Fruit fly (Drosophila melanogaster) whole organism, embryonic: ENCODE data around the gene spo.

Experiments used
- Asciz ChIP-seq: fragments of 200-800 bp; sonication (Bioruptor generic); optimal IDR thresholded peaks from 2 replicates; lab custom pipeline; 2017; ENCODE audit warnings: missing biosample characterization, mild to moderate bottlenecking, missing genetic modification characterization, missing genetic modification reagents
- Blimp-1 ChIP-seq: fragments of 200-800 bp; sonication (Bioruptor generic); optimal IDR thresholded peaks from 3 replicates; lab custom pipeline; 2018; ENCODE audit warnings: missing biosample characterization, missing genetic modification characterization, mild to moderate bottlenecking, moderate library complexity, missing genetic modification reagents
- CG11398 ChIP-seq: fragments of 200-800 bp; sonication (Bioruptor generic); optimal IDR thresholded peaks from 2 replicates; lab custom pipeline; 2016; ENCODE audit warnings: missing biosample characterization, missing genetic modification characterization
- CG11456 ChIP-seq: fragments of 200-800 bp; sonication (Bioruptor generic); IDR thresholded peaks from 3 replicates; pipeline ENCODE4 v1.3.6; 2022; ENCODE audit warnings: missing biosample characterization, missing genetic modification characterization
- CG11560 ChIP-seq: fragments of 200-800 bp; sonication (Bioruptor generic); IDR thresholded peaks from 3 replicates; pipeline ENCODE4 v1.3.6; 2022; ENCODE audit warnings: missing biosample characterization, missing genetic modification characterization
- CG11723 ChIP-seq: fragments of 200-800 bp; sonication (Bioruptor generic); optimal IDR thresholded peaks from 2 replicates; lab custom pipeline; 2017; ENCODE audit warnings: missing biosample characterization, mild to moderate bottlenecking, missing genetic modification characterization
- CG12155 ChIP-seq: fragments of 200-800 bp; sonication (Bioruptor generic); optimal IDR thresholded peaks from 3 replicates; lab custom pipeline; 2016; ENCODE audit warnings: missing biosample characterization, missing genetic modification characterization
- CG12942 ChIP-seq: fragments of 200-800 bp; sonication (Bioruptor generic); optimal IDR thresholded peaks from 3 replicates; lab custom pipeline; 2016; ENCODE audit warnings: missing biosample characterization, missing genetic modification characterization
- CG13894 ChIP-seq: fragments of 200-800 bp; sonication (Bioruptor generic); optimal IDR thresholded peaks from 3 replicates; lab custom pipeline; 2018; ENCODE audit warnings: missing biosample characterization, mild to moderate bottlenecking, missing genetic modification characterization, moderate library complexity
- CG14965 ChIP-seq: fragments of 200-800 bp; sonication (Bioruptor generic); optimal IDR thresholded peaks from 2 replicates; lab custom pipeline; 2016; ENCODE audit warnings: missing biosample characterization, missing genetic modification characterization, borderline replicate concordance
- CG15696 ChIP-seq: fragments of 200-800 bp; sonication (Bioruptor generic); optimal IDR thresholded peaks from 2 replicates; lab custom pipeline; 2019; ENCODE audit warnings: missing biosample characterization, mild to moderate bottlenecking, missing genetic modification characterization, moderate library complexity
- CG2129 ChIP-seq: fragments of 200-800 bp; sonication (Bioruptor generic); IDR thresholded peaks from 2 replicates; pipeline ENCODE4 v1.3.6; 2022; ENCODE audit warnings: missing biosample characterization, missing genetic modification characterization; ENCODE audit not compliant: partially characterized antibody
- CG30431 ChIP-seq: fragments of 200-800 bp; sonication (Bioruptor generic); optimal IDR thresholded peaks from 2 replicates; lab custom pipeline; 2017; ENCODE audit warnings: missing biosample characterization, missing genetic modification characterization
- CG31365 ChIP-seq: fragments of 200-800 bp; sonication (Bioruptor generic); optimal IDR thresholded peaks from 2 replicates; lab custom pipeline; 2018; ENCODE audit warnings: missing biosample characterization, mild to moderate bottlenecking, missing genetic modification characterization
- CG5953 ChIP-seq: fragments of 200-800 bp; sonication (Bioruptor generic); IDR thresholded peaks from 2 replicates; pipeline ENCODE4 v1.3.6; 2022; ENCODE audit warnings: missing biosample characterization, missing genetic modification characterization
- CG7963 ChIP-seq: fragments of 200-800 bp; sonication (Bioruptor generic); IDR thresholded peaks from 3 replicates; pipeline ENCODE4 v1.3.6; 2022; ENCODE audit warnings: missing biosample characterization, missing genetic modification characterization; ENCODE audit not compliant: partially characterized antibody
- CG9932 ChIP-seq: fragments of 200-800 bp; sonication (Bioruptor generic); IDR thresholded peaks from 2 replicates; pipeline ENCODE4 v1.3.6; 2022; ENCODE audit warnings: missing biosample characterization, missing genetic modification characterization
- CkIIα-i1 ChIP-seq: fragments of 200-800 bp; sonication (Bioruptor generic); IDR thresholded peaks from 2 replicates; pipeline ENCODE4 v1.3.6; 2022; ENCODE audit warnings: missing biosample characterization, missing genetic modification characterization
- D ChIP-seq, 2 experiments: fragments of 200-800 bp in 1 of 2; fragments of >200 bp in 1 of 2; sonication (Bioruptor generic) in 1 of 2; optimal IDR thresholded peaks; 2 replicates in 1 of 2; 3 replicates in 1 of 2; lab custom pipeline; 2017; ENCODE audit warnings: mild to moderate bottlenecking in 1 of 2, missing biosample characterization in 1 of 2, missing genetic modification characterization in 1 of 2, missing genetic modification reagents in 1 of 2
- GATAe ChIP-seq: fragments of 200-800 bp; sonication (Bioruptor generic); conservative IDR thresholded peaks from 2 replicates; pipeline ENCODE4 v1.3.6; 2022; ENCODE audit warnings: missing biosample characterization, missing genetic modification characterization
- H15 ChIP-seq: fragments of 200-800 bp; sonication (Bioruptor generic); IDR thresholded peaks from 3 replicates; pipeline ENCODE4 v1.3.6; 2022; ENCODE audit warnings: missing biosample characterization, missing genetic modification characterization
- Hmr ChIP-seq: fragments of 200-800 bp; sonication (Bioruptor generic); optimal IDR thresholded peaks from 3 replicates; lab custom pipeline; 2017; ENCODE audit warnings: mild to moderate bottlenecking, missing biosample characterization, missing genetic modification reagents, missing genetic modification characterization
- Mes4 ChIP-seq: fragments of 200-800 bp; sonication (Bioruptor generic); optimal IDR thresholded peaks from 2 replicates; lab custom pipeline; 2016; ENCODE audit warnings: missing biosample characterization, missing genetic modification characterization
- NfI ChIP-seq: fragments of 200-800 bp; sonication (Bioruptor generic); optimal IDR thresholded peaks from 3 replicates; lab custom pipeline; 2018; ENCODE audit warnings: missing biosample characterization, mild to moderate bottlenecking, missing genetic modification characterization, moderate library complexity
- Ravus ChIP-seq: fragments of 200-800 bp; sonication (Bioruptor generic); IDR thresholded peaks from 2 replicates; pipeline ENCODE4 v1.3.6; 2022; ENCODE audit warnings: missing biosample characterization, missing genetic modification characterization
- Side ChIP-seq: fragments of 200-800 bp; sonication (Bioruptor generic); optimal IDR thresholded peaks from 2 replicates; lab custom pipeline; 2016; ENCODE audit warnings: missing biosample characterization, missing genetic modification characterization
- Sin3A ChIP-seq: fragments of >200 bp; optimal IDR thresholded peaks from 2 replicates; lab custom pipeline; 2018
- Six4 ChIP-seq: fragments of 200-800 bp; sonication (Bioruptor generic); optimal IDR thresholded peaks from 2 replicates; lab custom pipeline; 2016; ENCODE audit warnings: missing biosample characterization, missing genetic modification characterization
- TFAM ChIP-seq: fragments of 200-800 bp; sonication (Bioruptor generic); optimal IDR thresholded peaks from 2 replicates; lab custom pipeline; 2017; ENCODE audit warnings: missing biosample characterization, missing genetic modification characterization, inconsistent platforms
- YL-1 ChIP-seq: fragments of 200-800 bp; sonication (Bioruptor generic); optimal IDR thresholded peaks from 3 replicates; lab custom pipeline; 2017; ENCODE audit warnings: missing biosample characterization, mild to moderate bottlenecking, missing genetic modification characterization
- dati ChIP-seq: fragments of 200-800 bp; sonication (Bioruptor generic); IDR thresholded peaks from 2 replicates; pipeline ENCODE4 v1.3.6; 2022; ENCODE audit warnings: missing biosample characterization, missing genetic modification characterization
- gcm2 ChIP-seq: fragments of 200-800 bp; sonication (Bioruptor generic); optimal IDR thresholded peaks from 2 replicates; lab custom pipeline; 2016; ENCODE audit warnings: missing biosample characterization, missing genetic modification characterization
- gt ChIP-seq: fragments of 200-800 bp; sonication (Bioruptor generic); IDR thresholded peaks from 2 replicates; pipeline ENCODE4 v1.3.6; 2022; ENCODE audit warnings: missing biosample characterization, missing genetic modification characterization
- insv ChIP-seq, 2 experiments: fragments of 200-800 bp; sonication (Bioruptor generic); optimal IDR thresholded peaks; 3 replicates each; lab custom pipeline; 2016 to 2018; ENCODE audit warnings: missing biosample characterization in 2 of 2, missing genetic modification characterization in 2 of 2
- jigr1 ChIP-seq: fragments of 200-800 bp; sonication (Bioruptor generic); IDR thresholded peaks from 3 replicates; pipeline ENCODE4 v1.3.6; 2022; ENCODE audit warnings: missing biosample characterization, missing genetic modification characterization
- p53 ChIP-seq: fragments of 200-800 bp; sonication (Bioruptor generic); optimal IDR thresholded peaks from 2 replicates; lab custom pipeline; 2016; ENCODE audit warnings: missing biosample characterization, missing genetic modification characterization
- pan ChIP-seq, 4 experiments: fragments of >200 bp in 3 of 4; fragments of 200-800 bp in 1 of 4; sonication (Bioruptor generic) in 1 of 4; optimal IDR thresholded peaks in 3 of 4; IDR thresholded peaks in 1 of 4; 2 replicates each; pipeline versions ENCODE4 v1.3.6 to Lab custom; 2017 to 2022; ENCODE audit warnings: missing biosample characterization in 2 of 4, missing genetic modification characterization in 2 of 4, mixed read lengths in 1 of 4
- peb ChIP-seq: fragments of 200-800 bp; sonication (Bioruptor generic); IDR thresholded peaks from 2 replicates; pipeline ENCODE4 v1.3.6; 2022; ENCODE audit warnings: missing biosample characterization, missing genetic modification characterization
- pros ChIP-seq: fragments of 200-800 bp; sonication (Bioruptor generic); optimal IDR thresholded peaks from 3 replicates; lab custom pipeline; 2019; ENCODE audit warnings: missing biosample characterization, mild to moderate bottlenecking, missing genetic modification characterization, moderate library complexity
- repo ChIP-seq: fragments of 200-800 bp; sonication (Bioruptor generic); optimal IDR thresholded peaks from 2 replicates; lab custom pipeline; 2016; ENCODE audit warnings: missing biosample characterization, missing genetic modification characterization
- sqz ChIP-seq: fragments of 200-800 bp; sonication (Bioruptor generic); optimal IDR thresholded peaks from 3 replicates; lab custom pipeline; 2018; ENCODE audit warnings: missing biosample characterization, mild to moderate bottlenecking, missing genetic modification characterization
- stc ChIP-seq: fragments of 200-800 bp; sonication (Bioruptor generic); IDR thresholded peaks from 2 replicates; pipeline ENCODE4 v1.3.6; 2022; ENCODE audit warnings: missing biosample characterization, missing genetic modification characterization
- tap ChIP-seq: fragments of 200-800 bp; optimal IDR thresholded peaks from 3 replicates; lab custom pipeline; 2019; ENCODE audit warnings: missing biosample characterization, mild to moderate bottlenecking, missing genetic modification characterization, moderate library complexity
- toy ChIP-seq: fragments of 200-800 bp; sonication (Bioruptor generic); IDR thresholded peaks from 2 replicates; pipeline ENCODE4 v1.3.6; 2022; ENCODE audit warnings: missing biosample characterization, missing genetic modification characterization
- ttk ChIP-seq: fragments of 200-800 bp; sonication (Bioruptor generic); IDR thresholded peaks from 2 replicates; pipeline ENCODE4 v2.1.2; 2022; ENCODE audit warnings: missing biosample characterization, missing genetic modification characterization
- vfl ChIP-seq: fragments of 200-800 bp; sonication (Bioruptor generic); optimal IDR thresholded peaks from 2 replicates; lab custom pipeline; 2016; ENCODE audit warnings: missing biosample characterization, missing genetic modification characterization
- wor ChIP-seq: fragments of 200-800 bp; sonication (Bioruptor generic); IDR thresholded peaks from 2 replicates; pipeline ENCODE4 v1.3.6; 2022; ENCODE audit warnings: missing biosample characterization, missing genetic modification characterization
- yki ChIP-seq: fragments of >200 bp; optimal IDR thresholded peaks from 3 replicates; lab custom pipeline; 2018

spo gene

dm6 chr3L:5615744-5616143 is 23.4 kb upstream of the spo start:
- TF ChIP-seq CG11398 (no peak), tap (tag; lab: Kevin White, UChicago) (no peak), CG11560 (tag; lab: Robert Waterston, UW) (0 out of 3 replicates have a peak, but pooled peaks have one; percentile 27), pan (optimal IDR thresholded peaks at IDR 0.05; lab: Kevin White, UChicago) (no peak), pan (GFP tag; optimal IDR thresholded peaks at IDR 0.05 in 1 of 2, IDR thresholded peaks at IDR 0.05 in 1 of 2) (no peak), CG12942 (GFP tag; lab: Kevin White, UChicago) (no peak), Asciz (GFP tag; lab: Kevin White, UChicago) (no peak), GATAe (GFP tag; lab: Robert Waterston, UW) (no peak), peb (GFP tag; lab: Robert Waterston, UW) (no peak)

dm6 chr3L:5611732-5612250 is 19.4 kb upstream of the spo start:
- TF ChIP-seq NfI (GFP tag; lab: Kevin White, UChicago) (peak; percentile 59), CG12942 (GFP tag; lab: Kevin White, UChicago) (peak; percentile 54), CG5953 (GFP tag; lab: Robert Waterston, UW) (peak; percentile 76; the same call in 1 of the 2 replicates), Blimp-1 (GFP tag; lab: Kevin White, UChicago) (peak; percentile 97), dati (GFP tag; lab: Robert Waterston, UW) (no peak), H15 (GFP tag; lab: Robert Waterston, UW) (peak; percentile 64), p53 (GFP tag; lab: Kevin White, UChicago) (no peak), insv (GFP tag; optimal IDR thresholded peaks at IDR 0.05; lab: Kevin White, UChicago) (no peak), jigr1 (no peak), ttk (GFP tag; lab: Robert Waterston, UW) (peak; percentile 74), CkIIα-i1 (GFP tag; lab: Robert Waterston, UW) (no peak), wor (peak; percentile 65), Six4 (GFP tag; lab: Kevin White, UChicago) (peak; percentile 78), Sin3A (lab: Kevin White, UChicago) (no peak), D (optimal IDR thresholded peaks at IDR 0.05; lab: Kevin White, UChicago) (no peak), D (GFP tag; optimal IDR thresholded peaks at IDR 0.05; lab: Kevin White, UChicago) (peak; percentile 81), pros (GFP tag; lab: Kevin White, UChicago) (peak; percentile 74), Ravus (GFP tag; lab: Robert Waterston, UW) (peak; percentile 7; the same call in 1 of the 2 replicates), Side (GFP tag; lab: Kevin White, UChicago) (peak; percentile 38), YL-1 (peak; percentile 2), CG13894 (tag; lab: Kevin White, UChicago) (no peak), CG7963 (GFP tag; lab: Robert Waterston, UW) (no peak), stc (peak; percentile 89), CG9932 (GFP tag; lab: Robert Waterston, UW) (0 out of 2 replicates have a peak, but pooled peaks have one; percentile 7), CG14965 (GFP tag; lab: Kevin White, UChicago) (no peak), CG31365 (tag; lab: Kevin White, UChicago) (peak; percentile 32), Mes4 (GFP tag; lab: Kevin White, UChicago) (peak; percentile 51), CG30431 (GFP tag; lab: Kevin White, UChicago) (peak; percentile 45), TFAM (GFP tag; lab: Kevin White, UChicago) (peak; percentile 38), CG11456 (GFP tag; lab: Robert Waterston, UW) (no peak), peb (GFP tag; lab: Robert Waterston, UW) (peak; percentile 49; the same call in 1 of the 2 replicates), CG15696 (tag; lab: Kevin White, UChicago) (peak; percentile 33), sqz (GFP tag; lab: Kevin White, UChicago) (peak; percentile 79), CG12155 (peak; percentile 43), gcm2 (GFP tag; lab: Kevin White, UChicago) (no peak), yki (no peak), repo (GFP tag; lab: Kevin White, UChicago) (no peak), gt (GFP tag; lab: Robert Waterston, UW) (peak; percentile 36; the same call in 1 of the 2 replicates), CG2129 (GFP tag; lab: Robert Waterston, UW) (no peak), vfl (no peak), Hmr (GFP tag; lab: Kevin White, UChicago) (peak; percentile 58), CG11723 (GFP tag; lab: Kevin White, UChicago) (peak; percentile 59), toy (no peak)
